Fruit fly (Drosophila melanogaster): ENCODE data around the gene REPTOR.

The REPTOR gene

dm6 chr3R:24557020-24557465 is 25.6 kb downstream of the REPTOR start (continued):
- TF ChIP-seq kni (GFP tag; optimal IDR thresholded peaks at IDR 0.05) (peak; percentile 6), ttk (GFP tag; IDR thresholded peaks at IDR 0.05) (peak; percentile 38; the same call in 1 of the 2 replicates), Hr3 (GFP tag; optimal IDR thresholded peaks at IDR 0.05) (peak; percentile 64), MTF-1 (GFP tag; optimal IDR thresholded peaks at IDR 0.05; ENCODE audit: borderline replicate concordance) (peak; percentile 50), pita (GFP tag; optimal IDR thresholded peaks at IDR 0.05) (peak; percentile 21), danr (GFP tag; IDR thresholded peaks at IDR 0.05) (no peak), Ssrp (tag; optimal IDR thresholded peaks at IDR 0.05) (peak; percentile 27), CG11695 (GFP tag; IDR thresholded peaks at IDR 0.05) (no peak), CG18262 (tag; optimal IDR thresholded peaks at IDR 0.05) (peak; percentile 54), lmd (GFP tag; IDR thresholded peaks at IDR 0.05) (no peak; the same call in 1 of the 2 replicates), nmo (GFP tag; optimal IDR thresholded peaks at IDR 0.05) (peak; percentile 62), CG13775 (GFP tag; optimal IDR thresholded peaks at IDR 0.05) (peak; percentile 17), BEAF-32 (GFP tag; optimal IDR thresholded peaks at IDR 0.05) (no peak), sens (GFP tag) (peak; percentile 91), CG4404 (GFP tag; IDR thresholded peaks at IDR 0.05) (no peak), CG14014 (GFP tag; IDR thresholded peaks at IDR 0.05) (peak; percentile 15; the same call in 1 of the 2 replicates), CG17385 (GFP tag; optimal IDR thresholded peaks at IDR 0.05) (peak; percentile 22), Hmr (GFP tag; optimal IDR thresholded peaks at IDR 0.05) (no peak), CG1603 (tag; optimal IDR thresholded peaks at IDR 0.05) (no peak), org-1 (GFP tag; optimal IDR thresholded peaks at IDR 0.05) (no peak), Atf6 (GFP tag; IDR thresholded peaks at IDR 0.05) (peak; percentile 51; the same call in 1 of the 2 replicates), pho (GFP tag; optimal IDR thresholded peaks at IDR 0.05) (peak; percentile 65), shn (GFP tag; optimal IDR thresholded peaks at IDR 0.05) (peak; percentile 69), Fer1 (GFP tag; optimal IDR thresholded peaks at IDR 0.05) (peak; percentile 59), CG10543 (GFP tag; optimal IDR thresholded peaks at IDR 0.05) (peak; percentile 52), caup (GFP tag; optimal IDR thresholded peaks at IDR 0.05; ENCODE audit: severe bottlenecking) (peak; percentile 59), CG6791 (GFP tag; IDR thresholded peaks at IDR 0.05; ENCODE audit: partially characterized antibody) (peak; percentile 93), Mad (GFP tag; optimal IDR thresholded peaks at IDR 0.05) (peak; percentile 74), CG33557 (GFP tag; optimal IDR thresholded peaks at IDR 0.05) (peak; percentile 43), bsh (GFP tag; optimal IDR thresholded peaks at IDR 0.05) (peak in 1 of 2 experiments; percentile 57), CG11398 (GFP tag; optimal IDR thresholded peaks at IDR 0.05) (peak; percentile 54), Dll (GFP tag; IDR thresholded peaks at IDR 0.05; ENCODE audit: partially characterized antibody) (peak; percentile 61; the same call in 1 of the 4 replicates), CG30403 (GFP tag; optimal IDR thresholded peaks at IDR 0.05) (peak; percentile 60), Lpt (GFP tag; optimal IDR thresholded peaks at IDR 0.05) (no peak), ssp (GFP tag; IDR thresholded peaks at IDR 0.05) (peak; percentile 65), Med (GFP tag) (peak; percentile 97), CG6765 (GFP tag; optimal IDR thresholded peaks at IDR 0.05) (no peak), Gug (GFP tag; IDR thresholded peaks at IDR 0.05) (peak; percentile 73; the same call in 3 of the 4 replicates), CG16813 (GFP tag; IDR thresholded peaks at IDR 0.05; ENCODE audit: partially characterized antibody) (peak; percentile 83), klu (GFP tag; IDR thresholded peaks at IDR 0.05) (0 out of 2 replicates have a peak, but pooled peaks have one; percentile 15), CG17361 (GFP tag; IDR thresholded peaks at IDR 0.05) (0 out of 3 replicates have a peak, but pooled peaks have one; percentile 32), vvl (GFP tag; IDR thresholded peaks at IDR 0.05) (peak; percentile 79), CG42726 (GFP tag; IDR thresholded peaks at IDR 0.05; ENCODE audit: partially characterized antibody) (peak; percentile 97), CG12769 (tag; optimal IDR thresholded peaks at IDR 0.05) (peak; percentile 69), so (GFP tag; IDR thresholded peaks at IDR 0.05) (peak; percentile 14; the same call in 1 of the 3 replicates), CG1647 (GFP tag; optimal IDR thresholded peaks at IDR 0.05) (peak; percentile 5), CG8290 (GFP tag; optimal IDR thresholded peaks at IDR 0.05) (peak; percentile 66), CG8290 (tag; optimal IDR thresholded peaks at IDR 0.05) (peak in 1 of 2 experiments; percentile 83), CTCF (GFP tag; optimal IDR thresholded peaks at IDR 0.05) (peak; percentile 99), CG16779 (GFP tag; IDR thresholded peaks at IDR 0.05) (peak; percentile 72; the same call in 1 of the 2 replicates), Hr39 (optimal IDR thresholded peaks at IDR 0.05) (no peak)
